Worm (Caenorhabditis elegans) whole organism, L4 larva: ENCODE results near the gene T02H6.7.

Experiments used
- F10B5.3 ChIP-seq: sonication (generic microtip); optimal IDR thresholded peaks from 2 replicates; lab custom pipeline; 2016; ENCODE audit warnings: mild to moderate bottlenecking, missing genetic modification characterization, missing compliant biosample characterization
- nhr-6 ChIP-seq: fragments of 150-350 bp; optimal IDR thresholded peaks from 2 replicates; lab custom pipeline; 2014; ENCODE audit warnings: missing biosample characterization, missing genetic modification characterization
- unc-130 ChIP-seq: sonication (generic microtip); optimal IDR thresholded peaks from 2 replicates; lab custom pipeline; 2016; ENCODE audit warnings: missing genetic modification reagents, missing genetic modification characterization, missing compliant biosample characterization
- unc-62 ChIP-seq, 3 experiments: fragments of 150-350 bp in 1 of 3; sonication (generic microtip); optimal IDR thresholded peaks in 2 of 3; peaks in 1 of 3; 1 replicate in 1 of 3; 2 replicates in 2 of 3; lab custom pipeline; 2014 to 2017; ENCODE audit warnings: missing biosample characterization in 3 of 3, missing genetic modification characterization in 3 of 3, missing genetic modification reagents in 3 of 3, missing genotype in 1 of 3

DNA sequence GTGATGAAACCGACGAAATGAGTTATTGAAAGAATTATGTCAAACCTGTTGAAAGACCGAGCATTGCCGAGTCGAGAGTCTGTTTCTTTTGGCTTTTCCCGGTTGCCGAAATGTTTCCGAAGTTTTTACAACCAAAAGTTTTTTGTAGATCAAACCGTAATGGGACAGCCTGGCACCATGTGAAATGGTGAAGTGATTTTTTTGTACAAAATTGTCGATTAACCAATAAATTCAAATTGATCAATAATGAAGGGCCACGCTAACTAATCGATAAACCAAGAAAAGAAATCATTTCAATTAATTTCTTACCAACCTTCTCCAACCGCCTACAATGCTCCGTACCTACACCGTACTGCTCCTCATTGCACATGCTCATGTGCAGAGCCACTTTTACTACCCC, 9.1 kb downstream of the T02H6.7 start, which contains the start of gene T02H6.3:
- no peak for TF ChIP-seq F10B5.3 (tag; lab: Kevin White, UChicago)
- TF ChIP-seq unc-62 (GFP tag; optimal IDR thresholded peaks at IDR 0.05 in 1 of 2; lab: Kevin White, UChicago), result no peak
- no peak for TF ChIP-seq unc-62 (tag; optimal IDR thresholded peaks at IDR 0.05; lab: Kevin White, UChicago)
- TF ChIP-seq nhr-6 (tag; lab: Kevin White, UChicago), result no peak
- no peak for TF ChIP-seq unc-130 (GFP tag; lab: Kevin White, UChicago)
